Fruit fly (Drosophila melanogaster) whole organism, wandering third instar larva: ENCODE measurements around the gene janA.
A peak's percentile ranks its signal among the peaks of the same experiment; 100 is the strongest.

Experiments used
- Abd-B ChIP-seq: fragments of >200 bp; optimal IDR thresholded peaks from 2 replicates; lab custom pipeline; 2017; ENCODE audit warnings: missing biosample characterization, missing genetic modification characterization
- CG32264 ChIP-seq: fragments of 200-800 bp; sonication (Bioruptor generic); optimal IDR thresholded peaks from 2 replicates; lab custom pipeline; 2016; ENCODE audit warnings: missing biosample characterization, missing genetic modification characterization
- CG9705 ChIP-seq: fragments of 200-800 bp; sonication (Bioruptor generic); optimal IDR thresholded peaks from 2 replicates; lab custom pipeline; 2018; ENCODE audit warnings: missing biosample characterization, mild to moderate bottlenecking, missing genetic modification characterization
- CrebA ChIP-seq: fragments of 200-800 bp; sonication (Bioruptor generic); optimal IDR thresholded peaks from 2 replicates; lab custom pipeline; 2016; ENCODE audit warnings: missing biosample characterization, mild to moderate bottlenecking, missing genetic modification characterization, borderline replicate concordance
- Dfd ChIP-seq: fragments of >200 bp; optimal IDR thresholded peaks from 2 replicates; lab custom pipeline; 2017; ENCODE audit warnings: missing biosample characterization, missing genetic modification characterization
- Dif ChIP-seq: fragments of 200-275, 200-300 bp; sonication (Bioruptor generic); optimal IDR thresholded peaks from 2 replicates; lab custom pipeline; 2018; ENCODE audit warnings: missing biosample characterization, missing genetic modification characterization; ENCODE audit not compliant: partially characterized antibody
- GATAd ChIP-seq: sonication (Bioruptor generic); optimal IDR thresholded peaks from 2 replicates; lab custom pipeline; 2016; ENCODE audit warnings: missing biosample characterization, missing genetic modification characterization
- HLH106 ChIP-seq: fragments of 200-800 bp; optimal IDR thresholded peaks from 3 replicates; lab custom pipeline; 2019; ENCODE audit warnings: missing biosample characterization, mild to moderate bottlenecking, missing genetic modification characterization, moderate library complexity
- Hnf4 ChIP-seq: fragments of 200-800 bp; sonication (Bioruptor generic); optimal IDR thresholded peaks from 2 replicates; lab custom pipeline; 2016; ENCODE audit warnings: missing biosample characterization, mild to moderate bottlenecking, missing genetic modification characterization
- Hr78 ChIP-seq: fragments of >200 bp; optimal IDR thresholded peaks from 2 replicates; lab custom pipeline; 2017; ENCODE audit warnings: missing biosample characterization, missing genetic modification characterization
- Hr83 ChIP-seq: fragments of 200-300 bp; sonication (Bioruptor generic); optimal IDR thresholded peaks from 2 replicates; lab custom pipeline; 2016; ENCODE audit warnings: missing biosample characterization, mild to moderate bottlenecking, missing genetic modification characterization, moderate library complexity; ENCODE audit not compliant: poor library complexity, severe bottlenecking
- Jra ChIP-seq: sonication (Bioruptor generic); optimal IDR thresholded peaks from 2 replicates; lab custom pipeline; 2016; ENCODE audit warnings: missing biosample characterization, missing genetic modification characterization
- Mio ChIP-seq: sonication (Bioruptor generic); optimal IDR thresholded peaks from 2 replicates; lab custom pipeline; 2016; ENCODE audit warnings: missing biosample characterization, missing genetic modification characterization
- Myc ChIP-seq: fragments of >200 bp; optimal IDR thresholded peaks from 2 replicates; lab custom pipeline; 2017
- N ChIP-seq: fragments of >200 bp; optimal IDR thresholded peaks from 2 replicates; lab custom pipeline; 2018; ENCODE audit warnings: missing biosample characterization, missing external identifiers, missing genetic modification characterization
- OdsH ChIP-seq: fragments of 200-800 bp; sonication (Bioruptor generic); optimal IDR thresholded peaks from 2 replicates; lab custom pipeline; 2016; ENCODE audit warnings: missing biosample characterization, mild to moderate bottlenecking, missing genetic modification characterization
- Rel ChIP-seq, 2 experiments: fragments of 200-800 bp; sonication (Bioruptor generic) in 1 of 2; optimal IDR thresholded peaks; 2 replicates in 1 of 2; 3 replicates in 1 of 2; lab custom pipeline; 2016 to 2019; ENCODE audit warnings: mild to moderate bottlenecking in 2 of 2, missing biosample characterization in 2 of 2, missing genetic modification characterization in 2 of 2, moderate library complexity in 1 of 2
- Sp1 ChIP-seq: fragments of 200-800 bp; sonication (Bioruptor generic); optimal IDR thresholded peaks from 3 replicates; lab custom pipeline; 2019; ENCODE audit warnings: missing biosample characterization, mild to moderate bottlenecking, missing genetic modification characterization, moderate library complexity
- Vsx2 ChIP-seq: fragments of 200-300, 225-300 bp; sonication (Bioruptor generic); optimal IDR thresholded peaks from 2 replicates; lab custom pipeline; 2018; ENCODE audit warnings: missing biosample characterization, missing genetic modification characterization; ENCODE audit not compliant: partially characterized antibody
- br ChIP-seq: fragments of 200-800 bp; sonication (Bioruptor generic); optimal IDR thresholded peaks from 2 replicates; lab custom pipeline; 2016; ENCODE audit warnings: missing biosample characterization, missing genetic modification characterization
- brk ChIP-seq: fragments of 200-800 bp; sonication (Bioruptor generic); optimal IDR thresholded peaks from 2 replicates; lab custom pipeline; 2016; ENCODE audit warnings: missing biosample characterization, mild to moderate bottlenecking, missing genetic modification characterization
- dmrt93B ChIP-seq: fragments of 200-800 bp; sonication (Bioruptor generic); optimal IDR thresholded peaks from 2 replicates; lab custom pipeline; 2018; ENCODE audit warnings: missing biosample characterization, mild to moderate bottlenecking, missing genetic modification characterization
- dsf ChIP-seq: sonication (Bioruptor generic); optimal IDR thresholded peaks from 2 replicates; lab custom pipeline; 2016; ENCODE audit warnings: missing biosample characterization, missing genetic modification characterization, borderline replicate concordance
- ey ChIP-seq: fragments of 200-800 bp; sonication (Bioruptor generic); optimal IDR thresholded peaks from 2 replicates; lab custom pipeline; 2016; ENCODE audit warnings: missing biosample characterization, missing genetic modification characterization
- foxo ChIP-seq, 2 experiments: fragments of 200-800 bp; sonication (Bioruptor generic); optimal IDR thresholded peaks; 2 replicates in 1 of 2; 3 replicates in 1 of 2; lab custom pipeline; 2016 to 2017; ENCODE audit warnings: missing biosample characterization in 2 of 2, missing genetic modification characterization in 2 of 2
- fru ChIP-seq: fragments of 200-800 bp; sonication (Bioruptor generic); optimal IDR thresholded peaks from 3 replicates; lab custom pipeline; 2016; ENCODE audit warnings: missing biosample characterization, mild to moderate bottlenecking, missing genetic modification characterization
- h ChIP-seq: fragments of 200-800 bp; sonication (Bioruptor generic); optimal IDR thresholded peaks from 3 replicates; lab custom pipeline; 2016; ENCODE audit warnings: missing biosample characterization, mild to moderate bottlenecking, missing genetic modification characterization
- jim ChIP-seq: fragments of 175-275, 200-325 bp; sonication (Bioruptor generic); optimal IDR thresholded peaks from 2 replicates; lab custom pipeline; 2016; ENCODE audit warnings: missing biosample characterization, mild to moderate bottlenecking, missing genetic modification characterization
- lola ChIP-seq: fragments of >200 bp; optimal IDR thresholded peaks from 2 replicates; lab custom pipeline; 2017; ENCODE audit warnings: missing biosample characterization, missing genetic modification characterization
- pan ChIP-seq: fragments of >200 bp; optimal IDR thresholded peaks from 2 replicates; lab custom pipeline; 2017
- psq ChIP-seq: fragments of 200-800 bp; sonication (Bioruptor generic); optimal IDR thresholded peaks from 3 replicates; lab custom pipeline; 2017; ENCODE audit warnings: missing biosample characterization, mild to moderate bottlenecking, missing genetic modification characterization, moderate library complexity
- rgr ChIP-seq: fragments of 200-800 bp; sonication (Bioruptor generic); optimal IDR thresholded peaks from 3 replicates; lab custom pipeline; 2016; ENCODE audit warnings: missing biosample characterization, mild to moderate bottlenecking, missing genetic modification characterization
- sage ChIP-seq: fragments of 200-800 bp; sonication (Bioruptor generic); optimal IDR thresholded peaks from 2 replicates; lab custom pipeline; 2016; ENCODE audit warnings: missing biosample characterization, mild to moderate bottlenecking, missing genetic modification characterization
- sv ChIP-seq: fragments of 200-800 bp; sonication (Bioruptor generic); optimal IDR thresholded peaks from 3 replicates; lab custom pipeline; 2016; ENCODE audit warnings: missing biosample characterization, missing genetic modification characterization
- tai ChIP-seq: sonication (Bioruptor generic); optimal IDR thresholded peaks from 2 replicates; lab custom pipeline; 2016; ENCODE audit warnings: missing biosample characterization, missing genetic modification characterization
- usp ChIP-seq: fragments of >200 bp; optimal IDR thresholded peaks from 2 replicates; lab custom pipeline; 2017; ENCODE audit warnings: missing biosample characterization, missing genetic modification characterization
- woc ChIP-seq: sonication (Bioruptor generic); optimal IDR thresholded peaks from 2 replicates; lab custom pipeline; 2016; ENCODE audit warnings: missing biosample characterization, mild to moderate bottlenecking, missing genetic modification characterization

janA gene

DNA sequence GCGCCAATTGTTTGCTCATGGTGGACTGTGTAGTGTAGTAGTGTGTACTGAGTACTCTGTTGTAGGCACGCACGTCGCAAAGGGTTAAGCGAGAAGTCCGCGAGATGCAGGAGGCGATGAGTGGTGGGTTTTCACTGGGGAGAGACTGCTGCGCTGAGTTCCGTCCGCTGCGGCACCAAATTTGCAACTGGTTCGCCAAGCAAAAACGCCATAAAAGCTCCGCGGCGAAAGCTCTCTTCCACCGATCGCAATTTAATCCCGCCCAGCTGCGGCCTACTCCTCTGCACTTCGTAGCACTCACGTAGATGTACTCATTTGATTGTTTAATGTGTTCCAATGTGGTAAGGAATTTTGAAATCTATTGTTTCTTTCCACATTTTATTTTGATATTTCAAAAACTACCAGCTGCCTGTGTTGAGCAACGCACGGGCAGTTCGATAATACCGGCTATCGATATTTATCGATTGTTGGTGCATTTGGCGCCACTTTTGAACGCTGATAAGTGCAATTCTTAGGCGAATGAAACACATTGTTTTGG lies 24.3 kb downstream of the janA start, which contains the start of gene CG7920 (continued):
- TF ChIP-seq brk (GFP tag; lab: Kevin White, UChicago), result no peak
- TF ChIP-seq Dif (GFP tag; lab: Kevin White, UChicago), result peak; percentile 54

DNA sequence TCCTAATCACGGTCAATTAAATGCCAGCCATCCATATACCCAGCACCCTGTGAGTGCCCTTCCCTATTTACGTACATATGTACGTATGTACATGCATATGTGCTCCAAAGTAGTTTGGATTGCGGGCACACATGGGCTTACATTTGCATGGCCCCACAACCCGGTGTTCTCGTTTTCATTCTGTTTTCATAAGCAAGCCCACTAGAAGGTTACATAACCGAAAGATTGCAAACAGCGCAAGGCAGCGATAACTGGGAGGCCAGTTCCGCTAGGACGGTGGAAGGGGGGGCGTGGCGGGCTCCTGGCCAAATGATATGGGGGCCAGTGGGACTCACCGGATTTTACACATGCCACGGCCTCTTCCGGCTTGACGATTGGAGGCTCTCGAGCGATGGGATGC lies 24.9 kb downstream of the janA start:
- TF ChIP-seq rgr (GFP tag; lab: Kevin White, UChicago), result no peak
- no peak for TF ChIP-seq h (GFP tag; lab: Kevin White, UChicago)
- TF ChIP-seq Dif (GFP tag; lab: Kevin White, UChicago), result no peak
- TF ChIP-seq usp (GFP tag; lab: Kevin White, UChicago), result no peak
- TF ChIP-seq N (GFP tag; lab: Kevin White, UChicago), result no peak
- no peak for TF ChIP-seq tai
- TF ChIP-seq woc (GFP tag; lab: Kevin White, UChicago), result no peak
- no peak for TF ChIP-seq jim (GFP tag; lab: Kevin White, UChicago)
- TF ChIP-seq sv (GFP tag; lab: Kevin White, UChicago), result no peak
- TF ChIP-seq fru (GFP tag; lab: Kevin White, UChicago), result no peak
- no peak for TF ChIP-seq dsf (GFP tag; lab: Kevin White, UChicago)
- TF ChIP-seq, all 38 proteins: peak for 0

DNA sequence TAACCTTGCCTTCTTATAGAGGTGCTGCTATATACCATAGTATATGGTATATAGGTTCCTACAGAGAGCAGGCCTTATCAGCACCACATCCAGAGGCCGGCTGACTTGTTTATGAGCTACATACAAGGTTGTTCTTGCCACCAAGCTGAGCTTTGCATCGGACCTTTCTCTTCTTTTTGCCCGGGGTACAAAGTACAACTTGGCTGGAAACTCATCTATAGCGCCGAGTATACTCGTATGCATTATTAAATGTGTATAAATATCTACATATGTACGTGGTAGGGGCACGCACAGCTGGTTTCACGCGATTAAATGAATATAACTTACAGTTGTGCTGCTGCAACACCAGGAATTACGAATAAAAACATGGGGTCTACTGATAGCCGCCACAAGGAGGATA lies 25.4 kb downstream of the janA start:
- TF ChIP-seq lola (GFP tag; lab: Kevin White, UChicago) (no peak), OdsH (GFP tag; lab: Kevin White, UChicago) (no peak), sage (GFP tag; lab: Kevin White, UChicago) (no peak), Dfd (GFP tag; lab: Kevin White, UChicago) (no peak), rgr (GFP tag; lab: Kevin White, UChicago) (no peak), Hr83 (GFP tag; lab: Kevin White, UChicago) (no peak), Mio (GFP tag; lab: Kevin White, UChicago) (no peak), CG9705 (GFP tag; lab: Kevin White, UChicago) (no peak), jim (GFP tag; lab: Kevin White, UChicago) (no peak), woc (GFP tag; lab: Kevin White, UChicago) (no peak), Hr78 (GFP tag; lab: Kevin White, UChicago) (no peak), Vsx2 (GFP tag; lab: Kevin White, UChicago) (no peak), ey (no peak), CG32264 (no peak), CrebA (GFP tag; lab: Kevin White, UChicago) (no peak), brk (GFP tag; lab: Kevin White, UChicago) (no peak)
- TF ChIP-seq, all 38 proteins: peak for 0

DNA sequence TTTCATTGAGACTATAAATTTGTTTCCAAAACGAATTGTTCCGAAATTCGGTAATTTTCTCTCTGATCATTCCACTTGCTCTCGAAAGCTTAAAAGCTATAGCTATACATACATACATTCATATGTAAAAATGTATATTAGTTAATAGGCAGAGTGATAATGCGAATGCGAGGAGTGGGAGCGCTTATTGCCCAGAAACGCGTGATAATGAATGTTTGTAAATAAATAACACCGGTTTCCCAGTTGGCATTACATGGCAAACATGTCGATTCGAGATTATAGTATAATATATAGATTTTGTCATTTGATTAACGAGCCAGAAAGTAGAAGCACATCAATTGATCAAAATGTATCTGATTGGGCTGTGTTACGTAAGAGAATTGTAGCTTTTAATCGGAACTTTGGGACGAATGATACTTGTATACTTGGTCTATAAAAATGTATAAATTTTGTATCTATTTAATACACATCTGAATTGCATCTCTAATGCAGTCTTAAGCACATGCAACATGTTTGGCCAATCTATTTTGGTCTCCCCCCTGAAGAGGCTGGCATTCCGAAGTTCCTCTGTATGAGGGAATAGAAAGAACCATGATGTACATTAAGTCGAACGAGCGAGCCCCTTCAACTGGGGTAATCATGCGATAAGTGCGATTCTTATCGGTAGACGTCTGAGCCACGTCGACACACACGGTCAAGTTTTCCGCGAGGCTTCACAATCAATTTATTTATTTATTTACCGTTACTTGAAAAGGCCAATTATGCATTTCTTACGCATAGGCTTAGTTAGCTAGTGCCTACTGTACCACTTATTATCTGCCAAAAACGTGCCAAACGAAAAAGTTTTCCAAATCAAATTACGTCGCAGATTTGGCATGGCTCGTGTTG lies 26.5 kb downstream of the janA start:
- TF ChIP-seq pan (lab: Kevin White, UChicago) (no peak), CrebA (GFP tag; lab: Kevin White, UChicago) (no peak), N (GFP tag; lab: Kevin White, UChicago) (no peak), Rel (GFP tag; optimal IDR thresholded peaks at IDR 0.05; lab: Kevin White, UChicago) (no peak), Rel (tag; optimal IDR thresholded peaks at IDR 0.05; lab: Kevin White, UChicago) (no peak), br (GFP tag; lab: Kevin White, UChicago) (peak; percentile 25), fru (GFP tag; lab: Kevin White, UChicago) (peak; percentile 32), woc (GFP tag; lab: Kevin White, UChicago) (no peak), dsf (GFP tag; lab: Kevin White, UChicago) (no peak), Sp1 (GFP tag; lab: Kevin White, UChicago) (no peak), OdsH (GFP tag; lab: Kevin White, UChicago) (peak; percentile 38), CG32264 (no peak), dmrt93B (no peak), jim (GFP tag; lab: Kevin White, UChicago) (no peak), tai (no peak), ey (peak; percentile 44), Dif (GFP tag; lab: Kevin White, UChicago) (no peak), Dfd (GFP tag; lab: Kevin White, UChicago) (no peak), foxo (GFP tag; optimal IDR thresholded peaks at IDR 0.05; lab: Kevin White, UChicago) (peak in 1 of 2 experiments; percentile 67), Hnf4 (peak; percentile 27), h (GFP tag; lab: Kevin White, UChicago) (peak; percentile 68), psq (GFP tag; lab: Kevin White, UChicago) (no peak), brk (GFP tag; lab: Kevin White, UChicago) (no peak), Vsx2 (GFP tag; lab: Kevin White, UChicago) (no peak), lola (GFP tag; lab: Kevin White, UChicago) (no peak), Jra (GFP tag; lab: Kevin White, UChicago) (no peak), sv (GFP tag; lab: Kevin White, UChicago) (no peak), rgr (GFP tag; lab: Kevin White, UChicago) (peak; percentile 12), HLH106 (tag; lab: Kevin White, UChicago) (no peak), Hr83 (GFP tag; lab: Kevin White, UChicago) (no peak), GATAd (no peak), sage (GFP tag; lab: Kevin White, UChicago) (no peak), Abd-B (GFP tag; lab: Kevin White, UChicago) (no peak), usp (GFP tag; lab: Kevin White, UChicago) (no peak), Hr78 (GFP tag; lab: Kevin White, UChicago) (no peak), Myc (lab: Kevin White, UChicago) (no peak)
